Fruit fly (Drosophila melanogaster) Kc167 (cell line): ENCODE data around the gene meigo.
A peak's percentile ranks its signal among the peaks of the same experiment; 100 is the strongest.

Experiments used
- Myc ChIP-seq: fragments of >200 bp; optimal IDR thresholded peaks from 2 replicates; lab custom pipeline; 2017; ENCODE audit warnings: missing external identifiers
- Sin3A ChIP-seq: fragments of >200 bp; optimal IDR thresholded peaks from 2 replicates; lab custom pipeline; 2018; ENCODE audit warnings: missing external identifiers
- h ChIP-seq: fragments of >200 bp; optimal IDR thresholded peaks from 3 replicates; lab custom pipeline; 2018; ENCODE audit warnings: missing external identifiers
- insv ChIP-seq: fragments of >200 bp; optimal IDR thresholded peaks from 3 replicates; lab custom pipeline; 2018; ENCODE audit warnings: missing external identifiers
- psq ChIP-seq: fragments of >200 bp; optimal IDR thresholded peaks from 2 replicates; lab custom pipeline; 2017; ENCODE audit warnings: missing external identifiers
- ttk ChIP-seq: sonication (Bioruptor generic); optimal IDR thresholded peaks from 2 replicates; lab custom pipeline; 2017; ENCODE audit warnings: missing external identifiers

The meigo gene

dm6 chr3R:21138220-21138754 lies at the start of gene meigo:
meigo (plus strand) TSS chr3R:21138270.
- no peak for TF ChIP-seq Sin3A (lab: Kevin White, UChicago)
- no peak for TF ChIP-seq psq
- TF ChIP-seq Myc (lab: Kevin White, UChicago) = no peak
- no peak for TF ChIP-seq ttk (lab: Kevin White, UChicago)
- TF ChIP-seq insv (lab: Kevin White, UChicago) = no peak
- TF ChIP-seq h (lab: Kevin White, UChicago) = no peak

- no peak for TF ChIP-seq ttk (lab: Kevin White, UChicago)
- no peak for TF ChIP-seq h (lab: Kevin White, UChicago)
- TF ChIP-seq psq = no peak
- no peak for TF ChIP-seq Myc (lab: Kevin White, UChicago)
- no peak for TF ChIP-seq insv (lab: Kevin White, UChicago)
- no peak for TF ChIP-seq Sin3A (lab: Kevin White, UChicago)
Measured at dm6 chr3R:21089416-21089815, 48.7 kb upstream of the meigo start.

dm6 chr3R:21090230-21091021 lies 47.6 kb upstream of the meigo start:
- TF ChIP-seq Sin3A (lab: Kevin White, UChicago) (no peak), ttk (lab: Kevin White, UChicago) (no peak), insv (lab: Kevin White, UChicago) (no peak), psq (no peak), Myc (lab: Kevin White, UChicago) (no peak), h (lab: Kevin White, UChicago) (no peak)

dm6 chr3R:21091500-21091899 lies 46.6 kb upstream of the meigo start:
- no peak for TF ChIP-seq insv (lab: Kevin White, UChicago)
- no peak for TF ChIP-seq psq
- no peak for TF ChIP-seq ttk (lab: Kevin White, UChicago)
- no peak for TF ChIP-seq Sin3A (lab: Kevin White, UChicago)
- no peak for TF ChIP-seq h (lab: Kevin White, UChicago)
- no peak for TF ChIP-seq Myc (lab: Kevin White, UChicago)

dm6 chr3R:21092036-21092435 lies 46.0 kb upstream of the meigo start:
- TF ChIP-seq Myc (lab: Kevin White, UChicago) (no peak), h (lab: Kevin White, UChicago) (no peak), ttk (lab: Kevin White, UChicago) (no peak), insv (lab: Kevin White, UChicago) (no peak), Sin3A (lab: Kevin White, UChicago) (no peak), psq (no peak)

dm6 chr3R:21092829-21093228 lies 45.2 kb upstream of the meigo start:
- TF ChIP-seq h (lab: Kevin White, UChicago) (no peak), ttk (lab: Kevin White, UChicago) (no peak), psq (no peak), insv (lab: Kevin White, UChicago) (no peak), Sin3A (lab: Kevin White, UChicago) (no peak), Myc (lab: Kevin White, UChicago) (no peak)

dm6 chr3R:21094292-21094691 lies 43.8 kb upstream of the meigo start:
- TF ChIP-seq psq (no peak), Sin3A (lab: Kevin White, UChicago) (no peak)

- no peak for TF ChIP-seq Myc (lab: Kevin White, UChicago)
- TF ChIP-seq ttk (lab: Kevin White, UChicago) = no peak
- no peak for TF ChIP-seq insv (lab: Kevin White, UChicago)
- no peak for TF ChIP-seq Sin3A (lab: Kevin White, UChicago)
- TF ChIP-seq h (lab: Kevin White, UChicago) = no peak
- no peak for TF ChIP-seq psq
Measured at dm6 chr3R:21096532-21097143, 41.4 kb upstream of the meigo start.

- TF ChIP-seq Myc (lab: Kevin White, UChicago) (no peak), insv (lab: Kevin White, UChicago) (no peak), h (lab: Kevin White, UChicago) (no peak), Sin3A (lab: Kevin White, UChicago) (no peak), ttk (lab: Kevin White, UChicago) (no peak), psq (no peak)
Measured at dm6 chr3R:21097160-21097559, 40.9 kb upstream of the meigo start.

- no peak for TF ChIP-seq h (lab: Kevin White, UChicago)
Measured at dm6 chr3R:21097631-21098117, 40.4 kb upstream of the meigo start, which contains the start of gene RhoGAP93B. RhoGAP93B (minus strand) TSS chr3R:21097827.

dm6 chr3R:21101453-21102214 lies 36.4 kb upstream of the meigo start, which contains the start of the genes CG7044 and Tbc1d22:
CG7044 (minus strand) TSS chr3R:21101718.
Tbc1d22 (plus strand) TSS chr3R:21102199.
- TF ChIP-seq insv (lab: Kevin White, UChicago) (no peak), Sin3A (lab: Kevin White, UChicago) (peak; percentile 87), Myc (lab: Kevin White, UChicago) (no peak), h (lab: Kevin White, UChicago) (no peak), ttk (lab: Kevin White, UChicago) (no peak), psq (no peak)
